Fruit fly (Drosophila melanogaster) whole organism, embryonic: ENCODE data around the gene SP555.

ENCODE experiments used
- Atf6 ChIP-seq: fragments of 200-800 bp; sonication (Bioruptor generic); IDR thresholded peaks from 2 replicates; pipeline ENCODE4 v1.3.6; 2022; ENCODE audit warnings: missing biosample characterization, missing genetic modification characterization
- Bdp1 ChIP-seq: fragments of 200-800 bp; sonication (Bioruptor generic); optimal IDR thresholded peaks from 3 replicates; lab custom pipeline; 2016; ENCODE audit warnings: missing biosample characterization, missing genetic modification characterization
- CG11695 ChIP-seq: fragments of 200-800 bp; sonication (Bioruptor generic); IDR thresholded peaks from 3 replicates; pipeline ENCODE4 v1.3.6; 2022; ENCODE audit warnings: missing biosample characterization, missing genetic modification characterization
- CG12155 ChIP-seq: fragments of 200-800 bp; sonication (Bioruptor generic); optimal IDR thresholded peaks from 3 replicates; lab custom pipeline; 2016; ENCODE audit warnings: missing biosample characterization, missing genetic modification characterization
- CG15269 ChIP-seq: fragments of 200-800 bp; sonication (Bioruptor generic); optimal IDR thresholded peaks from 2 replicates; lab custom pipeline; 2018; ENCODE audit warnings: missing biosample characterization, mild to moderate bottlenecking, missing genetic modification characterization, moderate library complexity
- CG17568 ChIP-seq: fragments of 200-800 bp; sonication (Bioruptor generic); optimal IDR thresholded peaks from 2 replicates; lab custom pipeline; 2018; ENCODE audit warnings: missing biosample characterization, mild to moderate bottlenecking, missing genetic modification characterization, moderate library complexity
- CG2120 ChIP-seq: fragments of 200-800 bp; sonication (Bioruptor generic); optimal IDR thresholded peaks from 3 replicates; lab custom pipeline; 2016; ENCODE audit warnings: missing biosample characterization, missing genetic modification characterization
- CG2199 ChIP-seq: fragments of 200-800 bp; sonication (Bioruptor generic); IDR thresholded peaks from 3 replicates; pipeline ENCODE4 v1.3.6; 2022; ENCODE audit warnings: missing biosample characterization, missing genetic modification characterization
- CG2678 ChIP-seq: fragments of 200-800 bp; sonication (Bioruptor generic); optimal IDR thresholded peaks from 3 replicates; lab custom pipeline; 2019; ENCODE audit warnings: missing biosample characterization, mild to moderate bottlenecking, missing genetic modification characterization, moderate library complexity
- CG3281 ChIP-seq: fragments of 200-800 bp; sonication (Bioruptor generic); optimal IDR thresholded peaks from 3 replicates; lab custom pipeline; 2017; ENCODE audit warnings: missing biosample characterization, mild to moderate bottlenecking, missing genetic modification characterization
- CG4360 ChIP-seq: fragments of 200-800 bp; sonication (Bioruptor generic); IDR thresholded peaks from 2 replicates; pipeline ENCODE4 v1.3.6; 2022; ENCODE audit warnings: missing biosample characterization, missing genetic modification characterization
- CG6791 ChIP-seq: fragments of 200-800 bp; sonication (Bioruptor generic); IDR thresholded peaks from 3 replicates; pipeline ENCODE4 v1.3.6; 2022; ENCODE audit warnings: missing biosample characterization, missing genetic modification characterization; ENCODE audit not compliant: partially characterized antibody
- CG7745 ChIP-seq: fragments of 200-800 bp; sonication (Bioruptor generic); optimal IDR thresholded peaks from 2 replicates; lab custom pipeline; 2018; ENCODE audit warnings: missing biosample characterization, mild to moderate bottlenecking, missing genetic modification characterization, moderate library complexity
- CG9609 ChIP-seq: fragments of 200-800 bp; sonication (Bioruptor generic); optimal IDR thresholded peaks from 3 replicates; lab custom pipeline; 2016; ENCODE audit warnings: missing biosample characterization, missing genetic modification characterization
- CG9932 ChIP-seq: fragments of 200-800 bp; sonication (Bioruptor generic); IDR thresholded peaks from 2 replicates; pipeline ENCODE4 v1.3.6; 2022; ENCODE audit warnings: missing biosample characterization, missing genetic modification characterization
- Drgx ChIP-seq: fragments of 200-800 bp; sonication (Bioruptor generic); IDR thresholded peaks from 2 replicates; pipeline ENCODE4 v1.3.6; 2022; ENCODE audit warnings: missing biosample characterization, missing genetic modification characterization
- ERR ChIP-seq: fragments of 200-800 bp; sonication (Bioruptor generic); optimal IDR thresholded peaks from 2 replicates; lab custom pipeline; 2016; ENCODE audit warnings: missing biosample characterization, missing genetic modification characterization
- Hey ChIP-seq: fragments of 200-800 bp; sonication (Bioruptor generic); optimal IDR thresholded peaks from 3 replicates; lab custom pipeline; 2018; ENCODE audit warnings: missing biosample characterization, mild to moderate bottlenecking, missing genetic modification characterization
- Hr78 ChIP-seq, 2 experiments: fragments of 200-800 bp in 1 of 2; fragments of >200 bp in 1 of 2; sonication (Bioruptor generic) in 1 of 2; optimal IDR thresholded peaks; 2 replicates each; lab custom pipeline; 2017 to 2019; ENCODE audit warnings: missing biosample characterization in 2 of 2, missing genetic modification characterization in 2 of 2, mild to moderate bottlenecking in 1 of 2, moderate library complexity in 1 of 2
- Meics ChIP-seq: fragments of 200-800 bp; sonication (Bioruptor generic); optimal IDR thresholded peaks from 2 replicates; lab custom pipeline; 2017; ENCODE audit warnings: missing biosample characterization, mild to moderate bottlenecking, missing genetic modification characterization
- Pdp1 ChIP-seq, 2 experiments: fragments of 200-800 bp; sonication (Bioruptor generic); optimal IDR thresholded peaks; 3 replicates each; lab custom pipeline; 2016; ENCODE audit warnings: missing biosample characterization in 2 of 2, missing genetic modification characterization in 2 of 2, mild to moderate bottlenecking in 1 of 2, moderate library complexity in 1 of 2
- Rfx ChIP-seq: fragments of 200-800 bp; sonication (Bioruptor generic); IDR thresholded peaks from 2 replicates; pipeline ENCODE4 v1.3.6; 2022; ENCODE audit warnings: missing biosample characterization, missing genetic modification characterization
- Tbp ChIP-seq: fragments of >200 bp; optimal IDR thresholded peaks from 2 replicates; lab custom pipeline; 2018; ENCODE audit warnings: missing biosample characterization, missing genetic modification characterization
- cg ChIP-seq: fragments of 200-800 bp; sonication (Bioruptor generic); optimal IDR thresholded peaks from 3 replicates; lab custom pipeline; 2019; ENCODE audit warnings: missing biosample characterization, mild to moderate bottlenecking, missing genetic modification characterization, moderate library complexity
- chinmo ChIP-seq: fragments of 200-800 bp; sonication (Bioruptor generic); IDR thresholded peaks from 4 replicates; pipeline ENCODE4 v1.3.6; 2022; ENCODE audit warnings: missing biosample characterization, missing genetic modification characterization; ENCODE audit not compliant: partially characterized antibody
- ci ChIP-seq: fragments of 200-800 bp; sonication (Bioruptor generic); IDR thresholded peaks from 3 replicates; pipeline ENCODE4 v1.3.6; 2022; ENCODE audit warnings: missing biosample characterization, missing genetic modification characterization
- cwo ChIP-seq: fragments of 200-800 bp; sonication (Bioruptor generic); optimal IDR thresholded peaks from 3 replicates; lab custom pipeline; 2017; ENCODE audit warnings: missing biosample characterization, missing genetic modification characterization, mild to moderate bottlenecking, moderate library complexity, missing genetic modification reagents
- eve ChIP-seq, 2 experiments: fragments of >200 bp; optimal IDR thresholded peaks; 2 replicates each; lab custom pipeline; 2017; ENCODE audit warnings: missing biosample characterization in 2 of 2, missing genetic modification characterization in 2 of 2
- gce ChIP-seq: fragments of 200-800 bp; sonication (Bioruptor generic); IDR thresholded peaks from 3 replicates; pipeline ENCODE4 v1.3.6; 2022; ENCODE audit warnings: missing biosample characterization, missing genetic modification characterization
- gfzf ChIP-seq: fragments of 200-800 bp; sonication (Bioruptor generic); optimal IDR thresholded peaks from 2 replicates; lab custom pipeline; 2016; ENCODE audit warnings: missing biosample characterization, mild to moderate bottlenecking, missing genetic modification characterization, moderate library complexity
- grau ChIP-seq: fragments of 200-800 bp; optimal IDR thresholded peaks from 3 replicates; lab custom pipeline; 2019; ENCODE audit warnings: missing biosample characterization, mild to moderate bottlenecking, missing genetic modification characterization, moderate library complexity
- jumu ChIP-seq: fragments of 200-800 bp; sonication (Bioruptor generic); optimal IDR thresholded peaks from 3 replicates; lab custom pipeline; 2016; ENCODE audit warnings: missing biosample characterization, missing genetic modification characterization
- lab ChIP-seq: fragments of 200-800 bp; sonication (Bioruptor generic); optimal IDR thresholded peaks from 3 replicates; lab custom pipeline; 2017; ENCODE audit warnings: missing biosample characterization, missing genetic modification characterization, mild to moderate bottlenecking, moderate library complexity, missing genetic modification reagents
- nerfin-1 ChIP-seq: fragments of 200-800 bp; sonication (Bioruptor generic); optimal IDR thresholded peaks from 3 replicates; lab custom pipeline; 2019; ENCODE audit warnings: missing biosample characterization, mild to moderate bottlenecking, missing genetic modification characterization, moderate library complexity
- psq ChIP-seq: fragments of 200-800 bp; sonication (Bioruptor generic); optimal IDR thresholded peaks from 2 replicates; lab custom pipeline; 2017; ENCODE audit warnings: missing biosample characterization, missing genetic modification characterization
- rib ChIP-seq: fragments of 200-800 bp; sonication (Bioruptor generic); IDR thresholded peaks from 2 replicates; pipeline ENCODE4 v1.3.6; 2022; ENCODE audit warnings: missing biosample characterization, missing genetic modification characterization
- sens ChIP-seq: fragments of 200-800 bp; sonication (Bioruptor generic); peaks from one replicate; lab custom pipeline; 2016; ENCODE audit warnings: missing biosample characterization, missing genetic modification characterization
- slbo ChIP-seq: fragments of 200-800 bp; sonication (Bioruptor generic); IDR thresholded peaks from 2 replicates; pipeline ENCODE4 v1.3.6; 2022; ENCODE audit warnings: missing biosample characterization, missing genetic modification characterization
- sr ChIP-seq: fragments of 200-800 bp; sonication (Bioruptor generic); IDR thresholded peaks from 3 replicates; pipeline ENCODE4 v1.3.6; 2022; ENCODE audit warnings: missing biosample characterization, missing genetic modification characterization
- z ChIP-seq: fragments of 200-800 bp; sonication (Bioruptor generic); IDR thresholded peaks from 3 replicates; pipeline ENCODE4 v1.3.6; 2022; ENCODE audit warnings: missing biosample characterization, missing genetic modification characterization

Gene SP555

DNA sequence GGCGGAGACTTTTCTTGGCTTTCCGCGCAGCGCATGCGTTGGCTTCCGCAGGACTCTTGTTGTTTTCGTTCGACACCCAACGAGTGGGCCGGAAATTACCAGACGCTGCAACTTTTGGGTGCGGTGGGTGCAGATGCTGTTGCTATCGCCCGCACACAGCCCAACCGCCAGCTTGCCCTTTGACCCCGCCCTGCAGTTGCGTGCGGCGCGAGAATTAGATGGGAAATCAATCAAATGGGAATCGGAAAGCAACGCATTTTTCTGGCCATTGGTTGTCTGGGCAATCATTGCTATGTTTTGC, 32.1 kb upstream of the SP555 start:
- TF ChIP-seq chinmo (GFP tag; lab: Robert Waterston, UW) (0 out of 4 replicates have a peak, but pooled peaks have one; percentile 52), CG17568 (GFP tag; lab: Kevin White, UChicago) (no peak), z (GFP tag; lab: Robert Waterston, UW) (0 out of 3 replicates have a peak, but pooled peaks have one; percentile 24), Hr78 (GFP tag; optimal IDR thresholded peaks at IDR 0.05; lab: Kevin White, UChicago) (peak in 1 of 2 experiments; percentile 89), CG6791 (0 out of 3 replicates have a peak, but pooled peaks have one; percentile 26)

DNA sequence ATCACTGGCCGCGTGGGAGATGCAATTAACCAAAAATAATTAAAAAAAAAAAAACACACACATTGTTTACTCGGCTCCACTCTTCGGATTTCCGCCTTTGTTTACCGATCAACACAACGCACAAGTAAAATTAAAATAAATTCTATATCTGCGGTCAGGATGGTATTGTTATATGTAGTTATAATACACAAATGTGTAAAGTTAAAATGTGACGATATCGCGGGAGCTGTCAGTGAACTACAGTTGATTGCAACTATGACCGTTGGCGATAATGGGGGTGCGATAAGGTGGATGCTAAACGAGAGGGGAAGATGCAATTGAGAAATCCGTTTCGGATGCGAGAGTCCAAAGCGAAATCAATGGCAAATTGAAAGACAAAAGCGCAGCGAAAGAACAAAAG, 31.2 kb upstream of the SP555 start:
- TF ChIP-seq CG9609 (GFP tag; lab: Kevin White, UChicago) (no peak), sens (GFP tag; lab: Kevin White, UChicago) (peak; percentile 55), CG12155 (no peak), sr (peak; percentile 24; the same call in 1 of the 3 replicates)

DNA sequence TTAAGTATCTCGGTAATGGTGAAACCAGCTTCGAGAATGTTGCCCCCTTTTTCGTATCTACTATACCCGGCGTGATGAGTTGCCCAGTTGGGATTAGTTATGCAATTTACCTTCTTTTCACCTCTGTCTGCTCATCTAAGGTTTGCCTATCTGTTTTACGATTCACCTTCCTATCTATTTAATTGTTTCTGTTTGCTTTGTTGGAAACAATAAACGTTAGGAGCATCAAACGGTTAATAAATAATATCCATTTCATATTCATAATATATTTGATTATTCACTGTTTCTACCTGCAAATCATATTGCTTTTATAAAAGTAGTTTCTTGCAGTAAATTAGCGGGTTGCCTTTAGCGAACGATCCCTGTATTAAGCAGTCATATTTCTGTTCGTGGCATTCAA, 30.3 kb upstream of the SP555 start:
- TF ChIP-seq CG9932 (GFP tag; lab: Robert Waterston, UW) (peak; percentile 20; the same call in 1 of the 2 replicates), ERR (GFP tag; lab: Kevin White, UChicago) (no peak), rib (GFP tag; lab: Robert Waterston, UW) (no peak), CG2120 (GFP tag; lab: Kevin White, UChicago) (peak; percentile 24), Bdp1 (GFP tag; lab: Kevin White, UChicago) (no peak), Drgx (GFP tag; lab: Robert Waterston, UW) (0 out of 2 replicates have a peak, but pooled peaks have one; percentile 9), Meics (GFP tag; lab: Kevin White, UChicago) (peak; percentile 7), grau (peak; percentile 65), Pdp1 (GFP tag; optimal IDR thresholded peaks at IDR 0.05; lab: Kevin White, UChicago) (peak in 1 of 2 experiments; percentile 43), CG2199 (GFP tag; lab: Robert Waterston, UW) (no peak), CG15269 (tag; lab: Kevin White, UChicago) (no peak), Hey (tag; lab: Kevin White, UChicago) (no peak), eve (GFP tag; optimal IDR thresholded peaks at IDR 0.05; lab: Kevin White, UChicago) (no peak), Rfx (GFP tag; lab: Robert Waterston, UW) (peak; percentile 8; the same call in 1 of the 2 replicates), nerfin-1 (tag; lab: Kevin White, UChicago) (no peak), sens (GFP tag; lab: Kevin White, UChicago) (peak; percentile 17), psq (GFP tag; lab: Kevin White, UChicago) (no peak), jumu (GFP tag; lab: Kevin White, UChicago) (no peak), gfzf (GFP tag; lab: Kevin White, UChicago) (no peak), Tbp (GFP tag; lab: Kevin White, UChicago) (no peak), CG11695 (0 out of 3 replicates have a peak, but pooled peaks have one; percentile 18), slbo (GFP tag; lab: Robert Waterston, UW) (peak; percentile 40; the same call in 1 of the 2 replicates), CG3281 (GFP tag; lab: Kevin White, UChicago) (peak; percentile 20), Atf6 (GFP tag; lab: Robert Waterston, UW) (no peak), ci (GFP tag; lab: Robert Waterston, UW) (no peak), lab (GFP tag; lab: Kevin White, UChicago) (peak; percentile 21), cg (GFP tag; lab: Kevin White, UChicago) (no peak), CG4360 (GFP tag; lab: Robert Waterston, UW) (no peak), CG7745 (tag; lab: Kevin White, UChicago) (no peak), gce (GFP tag; lab: Robert Waterston, UW) (no peak), cwo (GFP tag; lab: Kevin White, UChicago) (peak; percentile 14), CG2678 (tag; lab: Kevin White, UChicago) (peak; percentile 29)
